Worm (Caenorhabditis elegans): ENCODE data around the gene mrps-16.

- no peak for TF ChIP-seq egl-27 (tag; optimal IDR thresholded peaks at IDR 0.05)
- no peak for TF ChIP-seq mdl-1 (tag; optimal IDR thresholded peaks at IDR 0.05)
- no peak for TF ChIP-seq unc-62 (GFP tag; optimal IDR thresholded peaks at IDR 0.05)
- no peak for TF ChIP-seq nhr-237 (tag; optimal IDR thresholded peaks at IDR 0.05)
- no peak for TF ChIP-seq nhr-12 (tag; optimal IDR thresholded peaks at IDR 0.05)
- TF ChIP-seq ceh-16 (tag; optimal IDR thresholded peaks at IDR 0.05) = no peak
Measured at ce11 chrII:5455650-5456355, 18.4 kb upstream of the mrps-16 start, which contains the start of gene daz-1.

Data from whole organism, L2 larva.